Worm (Caenorhabditis elegans) whole organism, midembryonic: Measurements from ENCODE around the gene Y38H6C.4.

Source experiments
- cog-1 ChIP-seq: sonication (generic microtip); optimal IDR thresholded peaks from 2 replicates; lab custom pipeline; 2016; ENCODE audit warnings: missing genetic modification characterization, missing compliant biosample characterization
- flt-1 ChIP-seq: fragments of 200-800 bp; sonication (Bioruptor generic); IDR thresholded peaks from 2 replicates; pipeline ENCODE4 v1.3.6; 2022; ENCODE audit warnings: missing genetic modification characterization, missing compliant biosample characterization
- klf-2 ChIP-seq: fragments of 200-800 bp; sonication (Bioruptor generic); conservative IDR thresholded peaks from 2 replicates; pipeline ENCODE4 v1.3.6; 2022; ENCODE audit warnings: missing genetic modification reagents, missing genetic modification characterization, missing compliant biosample characterization
- med-1 ChIP-seq: sonication (generic microtip); optimal IDR thresholded peaks from 2 replicates; lab custom pipeline; 2017; ENCODE audit warnings: missing genetic modification characterization, mild to moderate bottlenecking, missing compliant biosample characterization, antibody characterized with exemption, missing genetic modification reagents; ENCODE audit not compliant: insufficient read depth

ce11 chrV:20485285-20485684 lies 19.6 kb downstream of the Y38H6C.4 start, which contains the start of gene dhcr-7:
- TF ChIP-seq flt-1 (GFP tag; lab: Robert Waterston, UW): no peak
- TF ChIP-seq med-1 (GFP tag; lab: Kevin White, UChicago): no peak
- no peak for TF ChIP-seq cog-1 (tag; lab: Kevin White, UChicago)
- no peak for TF ChIP-seq klf-2 (GFP tag; lab: Robert Waterston, UW)
